Worm (Caenorhabditis elegans) whole organism, L4/young adult: ENCODE results near the gene rbm-28.

Experiments
- W03F9.2 ChIP-seq: fragments of 150-350 bp; optimal IDR thresholded peaks from 2 replicates; lab custom pipeline; 2014; ENCODE audit warnings: missing biosample characterization, missing genetic modification characterization
- him-1 ChIP-seq: sonication (generic microtip); optimal IDR thresholded peaks from 2 replicates; lab custom pipeline; 2016; ENCODE audit warnings: missing genotype, missing genetic modification reagents, missing genetic modification characterization, missing compliant biosample characterization

- TF ChIP-seq him-1 (tag; lab: Kevin White, UChicago) (no peak), W03F9.2 (tag; lab: Kevin White, UChicago) (no peak)
Observed at ce11 chrII:14866668-14867067, 9.6 kb downstream of the rbm-28 start, which contains the start of gene gpx-2.
